Worm (Caenorhabditis elegans): Measurements from ENCODE around the gene F10C5.3.

ce11 chrIII:439926-440325 is 43.7 kb upstream of the F10C5.3 start, which contains the start of gene affl-1:
- TF ChIP-seq elt-2 (tag; optimal IDR thresholded peaks at IDR 0.05) (no peak), nhr-11 (tag; optimal IDR thresholded peaks at IDR 0.05) (no peak), ets-4 (tag; optimal IDR thresholded peaks at IDR 0.05) (no peak), hlh-13 (GFP tag; optimal IDR thresholded peaks at IDR 0.05) (no peak), pha-4 (tag; optimal IDR thresholded peaks at IDR 0.05) (no peak), sdc-2 (tag; optimal IDR thresholded peaks at IDR 0.05) (no peak), unc-42 (tag; optimal IDR thresholded peaks at IDR 0.05) (no peak), pqm-1 (tag; optimal IDR thresholded peaks at IDR 0.05) (no peak), lin-11 (tag; optimal IDR thresholded peaks at IDR 0.05) (no peak), pag-3 (tag; optimal IDR thresholded peaks at IDR 0.05; ENCODE audit: borderline replicate concordance) (no peak)
